Fruit fly (Drosophila melanogaster): ENCODE measurements around the gene Rilpl.

Rilpl gene

DNA sequence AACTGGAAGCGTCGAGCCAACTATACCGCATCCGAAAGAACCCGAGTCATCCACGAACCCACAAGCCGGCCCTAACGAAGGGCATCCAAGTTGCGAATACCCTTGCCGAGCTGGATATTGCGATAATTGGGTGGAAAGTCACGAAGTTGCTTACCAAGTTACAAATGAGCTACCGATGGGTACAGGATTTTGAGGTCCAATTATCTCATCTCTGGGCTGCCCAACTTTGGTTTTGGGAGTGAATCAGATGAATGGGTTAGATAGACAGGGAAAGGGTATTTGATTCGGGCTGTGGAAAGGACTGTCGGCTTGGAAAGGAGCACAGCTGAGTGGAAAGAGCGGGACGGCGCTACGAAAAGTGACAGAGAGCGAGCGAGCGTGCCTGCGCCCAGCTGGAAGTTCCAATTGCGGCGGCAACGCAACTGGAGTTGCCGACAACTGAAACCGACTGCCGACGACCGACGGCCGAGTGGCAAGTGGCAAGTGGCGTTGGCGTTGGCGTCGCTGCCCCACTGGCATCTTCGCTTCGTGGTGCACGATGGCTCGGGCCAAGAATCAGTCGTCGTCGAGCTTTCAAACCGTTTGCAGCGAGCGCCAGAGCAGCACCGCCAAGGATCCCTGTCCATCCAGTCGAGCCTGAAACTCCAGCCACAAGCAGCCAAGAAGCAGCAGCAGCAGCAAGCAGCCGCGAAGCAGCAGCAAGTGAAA lies 18.5 kb downstream of the Rilpl start (continued):
- TF ChIP-seq lz (GFP tag; optimal IDR thresholded peaks at IDR 0.05) (peak; percentile 10), achi (GFP tag; optimal IDR thresholded peaks at IDR 0.05) (peak; percentile 35), dac (GFP tag; optimal IDR thresholded peaks at IDR 0.05) (no peak), Sox102F (GFP tag; optimal IDR thresholded peaks at IDR 0.05) (no peak), CG11762 (GFP tag; optimal IDR thresholded peaks at IDR 0.05; ENCODE audit: insufficient read depth) (no peak), CG3919 (GFP tag; optimal IDR thresholded peaks at IDR 0.05) (peak; percentile 53), CG6854 (GFP tag; optimal IDR thresholded peaks at IDR 0.05) (no peak), Hr38 (GFP tag; optimal IDR thresholded peaks at IDR 0.05) (no peak), CG11294 (GFP tag; IDR thresholded peaks at IDR 0.05) (no peak), Gug (GFP tag; IDR thresholded peaks at IDR 0.05) (no peak)

DNA sequence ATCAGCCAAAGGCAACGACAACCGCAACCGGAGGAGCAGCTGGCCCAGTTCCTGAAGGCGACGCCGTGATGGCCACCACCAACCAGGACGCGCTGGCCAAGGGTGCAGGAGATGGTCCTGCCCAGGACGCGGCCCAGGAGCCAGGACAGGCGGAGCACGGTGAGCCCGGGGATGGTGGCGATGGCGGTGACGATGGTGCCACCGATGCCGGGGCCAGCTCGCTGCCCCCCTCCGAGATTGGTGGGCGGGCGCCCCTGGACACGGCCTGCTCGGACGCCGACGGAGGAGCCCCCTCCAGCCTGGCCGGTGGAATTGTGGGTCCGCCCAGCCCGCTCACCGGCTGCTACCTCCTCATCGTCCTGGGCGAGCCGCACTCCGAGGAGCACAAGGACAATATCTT lies 21.4 kb downstream of the Rilpl start:
- TF ChIP-seq CG11294 (GFP tag; IDR thresholded peaks at IDR 0.05): no peak
- no peak for TF ChIP-seq svp (GFP tag)
- TF ChIP-seq CG6808 (GFP tag; optimal IDR thresholded peaks at IDR 0.05): no peak
- TF ChIP-seq CG3032 (tag; optimal IDR thresholded peaks at IDR 0.05): no peak
- no peak for TF ChIP-seq CG6854 (GFP tag; optimal IDR thresholded peaks at IDR 0.05)
- no peak for TF ChIP-seq Sox102F (GFP tag; optimal IDR thresholded peaks at IDR 0.05)
- TF ChIP-seq Lpt (GFP tag; optimal IDR thresholded peaks at IDR 0.05): no peak
- no peak for TF ChIP-seq Eip78C (GFP tag)
- TF ChIP-seq OdsH (GFP tag; optimal IDR thresholded peaks at IDR 0.05): no peak
- no peak for TF ChIP-seq CG34406 (GFP tag; optimal IDR thresholded peaks at IDR 0.05)
- no peak for TF ChIP-seq CG6163 (GFP tag; IDR thresholded peaks at IDR 0.05)
